Fruit fly (Drosophila melanogaster) whole organism, adult: ENCODE measurements around the gene Datp.

Experiments used
- CG11617 ChIP-seq: fragments of 200-800 bp; sonication (Bioruptor generic); optimal IDR thresholded peaks from 2 replicates; lab custom pipeline; 2017; ENCODE audit warnings: mild to moderate bottlenecking, missing biosample characterization, missing genetic modification reagents, missing genetic modification characterization
- CG12768 ChIP-seq: fragments of 200-800 bp; sonication (Bioruptor generic); optimal IDR thresholded peaks from 2 replicates; lab custom pipeline; 2017; ENCODE audit warnings: missing biosample characterization, missing genetic modification characterization, mild to moderate bottlenecking, moderate library complexity, missing genetic modification reagents
- CG14711 ChIP-seq: fragments of 200-800 bp; sonication (Bioruptor generic); optimal IDR thresholded peaks from 2 replicates; lab custom pipeline; 2018; ENCODE audit warnings: missing biosample characterization, mild to moderate bottlenecking, missing genetic modification characterization, moderate library complexity
- CG1620 ChIP-seq: fragments of 200-800 bp; sonication (Bioruptor generic); optimal IDR thresholded peaks from 2 replicates; lab custom pipeline; 2016; ENCODE audit warnings: missing biosample characterization, missing genetic modification characterization
- CG33017 ChIP-seq: fragments of 200-800 bp; sonication (Bioruptor generic); optimal IDR thresholded peaks from 2 replicates; lab custom pipeline; 2018; ENCODE audit warnings: missing biosample characterization, mild to moderate bottlenecking, missing genetic modification characterization, moderate library complexity
- CG5204 ChIP-seq: fragments of 200-800 bp; sonication (Bioruptor generic); optimal IDR thresholded peaks from 2 replicates; lab custom pipeline; 2016; ENCODE audit warnings: missing biosample characterization, missing genetic modification characterization
- CG7045 ChIP-seq: fragments of 200-800 bp; sonication (Bioruptor generic); optimal IDR thresholded peaks from 2 replicates; lab custom pipeline; 2017; ENCODE audit warnings: missing biosample characterization, mild to moderate bottlenecking, missing genetic modification characterization
- CG7101 ChIP-seq: fragments of 200-800 bp; sonication (Bioruptor generic); optimal IDR thresholded peaks from 2 replicates; lab custom pipeline; 2018; ENCODE audit warnings: missing biosample characterization, mild to moderate bottlenecking, missing genetic modification characterization, moderate library complexity
- Clk ChIP-seq: fragments of 200-800 bp; sonication (Bioruptor generic); optimal IDR thresholded peaks from 2 replicates; lab custom pipeline; 2017; ENCODE audit warnings: missing biosample characterization, missing genetic modification characterization
- Crg-1 ChIP-seq: fragments of 200-800 bp; sonication (Bioruptor generic); optimal IDR thresholded peaks from 2 replicates; lab custom pipeline; 2016; ENCODE audit warnings: missing biosample characterization, missing genetic modification characterization
- Hr96 ChIP-seq: fragments of 200-800 bp; sonication (Bioruptor generic); optimal IDR thresholded peaks from 2 replicates; lab custom pipeline; 2016; ENCODE audit warnings: missing biosample characterization, missing genetic modification characterization
- Mnt ChIP-seq: fragments of 200-800 bp; sonication (Bioruptor generic); optimal IDR thresholded peaks from 2 replicates; lab custom pipeline; 2016; ENCODE audit warnings: missing biosample characterization, mild to moderate bottlenecking, missing genetic modification characterization
- bab1 ChIP-seq: fragments of 200-800 bp; sonication (Bioruptor generic); optimal IDR thresholded peaks from 3 replicates; lab custom pipeline; 2019; ENCODE audit warnings: missing biosample characterization, mild to moderate bottlenecking, missing genetic modification characterization, moderate library complexity
- cic ChIP-seq: fragments of 200-800 bp; sonication (Bioruptor generic); optimal IDR thresholded peaks from 2 replicates; lab custom pipeline; 2017; ENCODE audit warnings: missing biosample characterization, mild to moderate bottlenecking, missing genetic modification characterization, moderate library complexity
- cnc ChIP-seq, 2 experiments: fragments of >200 bp; optimal IDR thresholded peaks; 2 replicates each; lab custom pipeline; 2017
- kay ChIP-seq: fragments of 200-800 bp; sonication (Bioruptor generic); peaks from one replicate; lab custom pipeline; 2016; ENCODE audit warnings: missing biosample characterization, missing genetic modification characterization, borderline replicate concordance
- ovo ChIP-seq: fragments of 200-800 bp; sonication (Bioruptor generic); optimal IDR thresholded peaks from 2 replicates; lab custom pipeline; 2016; ENCODE audit warnings: missing biosample characterization, missing genetic modification characterization
- pad ChIP-seq: fragments of 200-800 bp; sonication (Bioruptor generic); optimal IDR thresholded peaks from 3 replicates; lab custom pipeline; 2017; ENCODE audit warnings: missing biosample characterization, missing genetic modification characterization, mild to moderate bottlenecking, moderate library complexity, missing genetic modification reagents
- tj ChIP-seq: fragments of 200-800 bp; sonication (Bioruptor generic); optimal IDR thresholded peaks from 3 replicates; lab custom pipeline; 2017; ENCODE audit warnings: missing biosample characterization, mild to moderate bottlenecking, missing genetic modification characterization, moderate library complexity
- toe ChIP-seq: fragments of 200-800 bp; sonication (Bioruptor generic); optimal IDR thresholded peaks from 2 replicates; lab custom pipeline; 2016; ENCODE audit warnings: missing biosample characterization, missing genetic modification characterization

Datp gene

dm6 chr2L:9918020-9918959, 20.3 kb downstream of the Datp start, which contains the start of the genes CG5885 and CG4598:
Gene CG5885, minus strand, starts transcription at chr2L:9918330.
Gene CG4598, plus strand, starts transcription at chr2L:9918618.
- TF ChIP-seq toe (GFP tag; lab: Kevin White, UChicago) (peak; percentile 76), CG1620 (peak; percentile 60), Crg-1 (GFP tag; lab: Kevin White, UChicago) (peak; percentile 34), cic (GFP tag; lab: Kevin White, UChicago) (peak; percentile 33), Mnt (peak; percentile 18), CG12768 (GFP tag; lab: Kevin White, UChicago) (peak; percentile 77), CG33017 (tag; lab: Kevin White, UChicago) (peak; percentile 77), cnc (optimal IDR thresholded peaks at IDR 0.05; lab: Kevin White, UChicago) (no peak), CG7101 (peak; percentile 70), CG5204 (GFP tag; lab: Kevin White, UChicago) (peak; percentile 63), CG11617 (GFP tag; lab: Kevin White, UChicago) (peak; percentile 79), Hr96 (GFP tag; lab: Kevin White, UChicago) (peak; percentile 62), ovo (GFP tag; lab: Kevin White, UChicago) (no peak), bab1 (GFP tag; lab: Kevin White, UChicago) (peak; percentile 45), CG14711 (tag; lab: Kevin White, UChicago) (peak; percentile 42), pad (GFP tag; lab: Kevin White, UChicago) (peak; percentile 23), CG7045 (peak; percentile 68), tj (GFP tag; lab: Kevin White, UChicago) (peak; percentile 46), Clk (GFP tag; lab: Kevin White, UChicago) (peak; percentile 23), kay (GFP tag; lab: Kevin White, UChicago) (no peak)

dm6 chr2L:9915011-9915850, 23.4 kb downstream of the Datp start, which contains the start of gene yip2:
Gene yip2, plus strand, starts transcription at chr2L:9915253.
- peak; percentile 81 for TF ChIP-seq bab1 (GFP tag; lab: Kevin White, UChicago)
- peak; percentile 99 for TF ChIP-seq Hr96 (GFP tag; lab: Kevin White, UChicago)
- peak; percentile 99 for TF ChIP-seq toe (GFP tag; lab: Kevin White, UChicago)
- TF ChIP-seq Mnt: peak; percentile 82
- TF ChIP-seq pad (GFP tag; lab: Kevin White, UChicago): peak; percentile 61
- no peak for TF ChIP-seq kay (GFP tag; lab: Kevin White, UChicago)
- peak; percentile 100 for TF ChIP-seq CG12768 (GFP tag; lab: Kevin White, UChicago)
- TF ChIP-seq CG7101: peak; percentile 70
- TF ChIP-seq Crg-1 (GFP tag; lab: Kevin White, UChicago): peak; percentile 65
- peak; percentile 45 for TF ChIP-seq CG14711 (tag; lab: Kevin White, UChicago)
- peak; percentile 90 for TF ChIP-seq Clk (GFP tag; lab: Kevin White, UChicago)
- peak; percentile 88 for TF ChIP-seq tj (GFP tag; lab: Kevin White, UChicago)
- TF ChIP-seq cnc (optimal IDR thresholded peaks at IDR 0.05; lab: Kevin White, UChicago): peak in 1 of 2 experiments; percentile 7
- peak; percentile 97 for TF ChIP-seq CG5204 (GFP tag; lab: Kevin White, UChicago)
- peak; percentile 93 for TF ChIP-seq CG7045
- TF ChIP-seq CG33017 (tag; lab: Kevin White, UChicago): peak; percentile 74
- TF ChIP-seq CG11617 (GFP tag; lab: Kevin White, UChicago): peak; percentile 95
- TF ChIP-seq cic (GFP tag; lab: Kevin White, UChicago): peak; percentile 91
- peak; percentile 49 for TF ChIP-seq ovo (GFP tag; lab: Kevin White, UChicago)
- TF ChIP-seq CG1620: peak; percentile 50

DNA sequence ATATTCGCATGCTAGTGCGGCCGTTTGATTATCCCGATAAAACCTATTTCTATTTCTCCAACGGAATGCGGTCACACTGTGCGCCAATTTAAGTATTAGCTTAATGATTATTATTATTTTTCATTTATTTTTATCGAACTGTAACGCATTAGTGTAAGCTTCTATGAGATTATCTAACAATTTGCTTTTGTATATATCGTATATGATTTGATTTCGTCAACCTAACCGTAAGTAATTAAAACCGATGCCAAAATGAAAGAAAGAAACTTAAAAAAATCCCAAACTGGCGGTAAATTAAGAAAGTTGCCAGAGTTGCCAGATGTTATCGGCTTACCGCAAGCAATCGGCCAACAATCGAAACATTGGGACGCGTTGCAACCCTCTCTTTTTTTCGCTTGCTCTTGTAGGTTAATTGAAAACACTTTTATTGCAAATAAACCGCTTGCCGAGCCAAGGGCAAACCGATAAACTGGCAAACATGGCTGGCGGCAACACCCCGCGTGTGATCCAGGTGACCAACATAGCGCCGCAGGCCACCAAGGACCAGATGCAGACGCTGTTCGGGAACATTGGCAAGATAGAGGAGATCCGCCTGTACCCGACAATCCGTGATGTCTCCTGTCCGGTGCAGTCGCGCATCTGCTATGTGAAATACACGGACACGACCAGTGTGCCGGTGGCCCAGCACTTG, 25.9 kb downstream of the Datp start, which contains the start of the genes Etl1 and Srp54:
TSS of gene Etl1 (minus strand) at position 39 of the 691 bp plus-strand sequence.
TSS of gene Srp54 (plus strand) at position 342 of the 691 bp plus-strand sequence.
- TF ChIP-seq Mnt (peak; percentile 17), CG1620 (no peak), CG14711 (tag; lab: Kevin White, UChicago) (peak; percentile 95), Hr96 (GFP tag; lab: Kevin White, UChicago) (peak; percentile 21)

DNA sequence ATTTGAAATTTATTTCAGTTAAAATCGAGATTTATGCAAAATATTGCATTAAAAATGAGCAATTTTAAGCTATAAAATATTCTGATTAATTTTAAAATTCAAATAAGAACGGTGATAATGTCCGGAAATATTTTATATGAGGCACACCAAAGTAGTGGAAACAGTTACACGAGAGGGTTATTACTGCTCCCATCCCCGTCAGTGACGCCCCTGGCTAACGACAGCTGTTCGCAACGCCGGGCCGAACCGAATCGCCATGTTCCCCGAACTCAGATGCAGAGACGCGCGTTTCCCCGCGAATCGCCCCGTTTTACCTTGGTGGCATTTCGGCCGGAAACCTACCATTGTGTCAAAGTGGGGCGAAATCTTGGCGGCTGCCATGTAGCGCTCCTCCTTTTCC, 26.8 kb downstream of the Datp start:
- TF ChIP-seq CG1620: no peak
- TF ChIP-seq tj (GFP tag; lab: Kevin White, UChicago): no peak
- TF ChIP-seq Hr96 (GFP tag; lab: Kevin White, UChicago): no peak
- no peak for TF ChIP-seq Clk (GFP tag; lab: Kevin White, UChicago)
- TF ChIP-seq toe (GFP tag; lab: Kevin White, UChicago): no peak
- TF ChIP-seq CG14711 (tag; lab: Kevin White, UChicago): no peak
- no peak for TF ChIP-seq cnc (optimal IDR thresholded peaks at IDR 0.05; lab: Kevin White, UChicago)
- no peak for TF ChIP-seq CG7045
- no peak for TF ChIP-seq Crg-1 (GFP tag; lab: Kevin White, UChicago)
- TF ChIP-seq CG12768 (GFP tag; lab: Kevin White, UChicago): peak; percentile 17
- peak; percentile 24 for TF ChIP-seq bab1 (GFP tag; lab: Kevin White, UChicago)
- TF ChIP-seq pad (GFP tag; lab: Kevin White, UChicago): no peak
